Fruit fly (Drosophila melanogaster) whole organism, wandering third instar larva: ENCODE measurements around the gene cac.

Experiments used
- Abd-B ChIP-seq: fragments of >200 bp; optimal IDR thresholded peaks from 2 replicates; lab custom pipeline; 2017; ENCODE audit warnings: missing biosample characterization, missing genetic modification characterization
- Dfd ChIP-seq: fragments of >200 bp; optimal IDR thresholded peaks from 2 replicates; lab custom pipeline; 2017; ENCODE audit warnings: missing biosample characterization, missing genetic modification characterization
- Hnf4 ChIP-seq: fragments of 200-800 bp; sonication (Bioruptor generic); optimal IDR thresholded peaks from 2 replicates; lab custom pipeline; 2016; ENCODE audit warnings: missing biosample characterization, mild to moderate bottlenecking, missing genetic modification characterization
- OdsH ChIP-seq: fragments of 200-800 bp; sonication (Bioruptor generic); optimal IDR thresholded peaks from 2 replicates; lab custom pipeline; 2016; ENCODE audit warnings: missing biosample characterization, mild to moderate bottlenecking, missing genetic modification characterization
- Rel ChIP-seq, 2 experiments: fragments of 200-800 bp; sonication (Bioruptor generic) in 1 of 2; optimal IDR thresholded peaks; 2 replicates in 1 of 2; 3 replicates in 1 of 2; lab custom pipeline; 2016 to 2019; ENCODE audit warnings: mild to moderate bottlenecking in 2 of 2, missing biosample characterization in 2 of 2, missing genetic modification characterization in 2 of 2, moderate library complexity in 1 of 2
- Sp1 ChIP-seq: fragments of 200-800 bp; sonication (Bioruptor generic); optimal IDR thresholded peaks from 3 replicates; lab custom pipeline; 2019; ENCODE audit warnings: missing biosample characterization, mild to moderate bottlenecking, missing genetic modification characterization, moderate library complexity
- dmrt93B ChIP-seq: fragments of 200-800 bp; sonication (Bioruptor generic); optimal IDR thresholded peaks from 2 replicates; lab custom pipeline; 2018; ENCODE audit warnings: missing biosample characterization, mild to moderate bottlenecking, missing genetic modification characterization
- fru ChIP-seq: fragments of 200-800 bp; sonication (Bioruptor generic); optimal IDR thresholded peaks from 3 replicates; lab custom pipeline; 2016; ENCODE audit warnings: missing biosample characterization, mild to moderate bottlenecking, missing genetic modification characterization
- h ChIP-seq: fragments of 200-800 bp; sonication (Bioruptor generic); optimal IDR thresholded peaks from 3 replicates; lab custom pipeline; 2016; ENCODE audit warnings: missing biosample characterization, mild to moderate bottlenecking, missing genetic modification characterization
- jim ChIP-seq: fragments of 175-275, 200-325 bp; sonication (Bioruptor generic); optimal IDR thresholded peaks from 2 replicates; lab custom pipeline; 2016; ENCODE audit warnings: missing biosample characterization, mild to moderate bottlenecking, missing genetic modification characterization
- pan ChIP-seq: fragments of >200 bp; optimal IDR thresholded peaks from 2 replicates; lab custom pipeline; 2017
- psq ChIP-seq: fragments of 200-800 bp; sonication (Bioruptor generic); optimal IDR thresholded peaks from 3 replicates; lab custom pipeline; 2017; ENCODE audit warnings: missing biosample characterization, mild to moderate bottlenecking, missing genetic modification characterization, moderate library complexity
- rgr ChIP-seq: fragments of 200-800 bp; sonication (Bioruptor generic); optimal IDR thresholded peaks from 3 replicates; lab custom pipeline; 2016; ENCODE audit warnings: missing biosample characterization, mild to moderate bottlenecking, missing genetic modification characterization
- usp ChIP-seq: fragments of >200 bp; optimal IDR thresholded peaks from 2 replicates; lab custom pipeline; 2017; ENCODE audit warnings: missing biosample characterization, missing genetic modification characterization

dm6 chrX:11884134-11884533 is 100.8 kb downstream of the cac start:
- TF ChIP-seq rgr (GFP tag; lab: Kevin White, UChicago), result no peak
- no peak for TF ChIP-seq psq
- TF ChIP-seq Abd-B, result no peak
- no peak for TF ChIP-seq pan (lab: Kevin White, UChicago)
- TF ChIP-seq Dfd (GFP tag; lab: Kevin White, UChicago), result no peak
- TF ChIP-seq usp (GFP tag; lab: Kevin White, UChicago), result no peak
- no peak for TF ChIP-seq Rel (GFP tag; optimal IDR thresholded peaks at IDR 0.05; lab: Kevin White, UChicago)
- no peak for TF ChIP-seq Rel (tag; optimal IDR thresholded peaks at IDR 0.05; lab: Kevin White, UChicago)
- TF ChIP-seq h (GFP tag; lab: Kevin White, UChicago), result no peak
- no peak for TF ChIP-seq Hnf4 (GFP tag; lab: Kevin White, UChicago)
- TF ChIP-seq jim (GFP tag; lab: Kevin White, UChicago), result no peak
- no peak for TF ChIP-seq Sp1 (GFP tag; lab: Kevin White, UChicago)
- no peak for TF ChIP-seq dmrt93B (GFP tag; lab: Kevin White, UChicago)
- no peak for TF ChIP-seq OdsH
- TF ChIP-seq fru (GFP tag; lab: Kevin White, UChicago), result no peak
